Worm (Caenorhabditis elegans): ENCODE results near the gene lgc-15.

lgc-15 gene

ce11 chrX:12145919-12146318 is 31.8 kb downstream of the lgc-15 start:
- TF ChIP-seq sox-2 (GFP tag; IDR thresholded peaks at IDR 0.05) (no peak), nfya-1 (tag; optimal IDR thresholded peaks at IDR 0.05) (no peak), sox-4 (tag; optimal IDR thresholded peaks at IDR 0.05) (no peak), sdc-2 (tag; optimal IDR thresholded peaks at IDR 0.05) (no peak), hlh-15 (tag; optimal IDR thresholded peaks at IDR 0.05) (no peak), eyg-1 (tag; optimal IDR thresholded peaks at IDR 0.05) (no peak), unc-86 (tag; optimal IDR thresholded peaks at IDR 0.05) (no peak), unc-3 (GFP tag; conservative IDR thresholded peaks at IDR 0.05) (no peak), unc-3 (tag; optimal IDR thresholded peaks at IDR 0.05) (no peak), ceh-9 (tag; optimal IDR thresholded peaks at IDR 0.05) (no peak), pat-9 (tag; optimal IDR thresholded peaks at IDR 0.05) (no peak), F13H6.1 (tag; optimal IDR thresholded peaks at IDR 0.05) (no peak), ceh-45 (GFP tag; IDR thresholded peaks at IDR 0.05) (no peak), lin-11 (tag; optimal IDR thresholded peaks at IDR 0.05) (no peak), ztf-16 (tag; optimal IDR thresholded peaks at IDR 0.05) (no peak), ceh-24 (tag; optimal IDR thresholded peaks at IDR 0.05) (no peak), dve-1 (tag; optimal IDR thresholded peaks at IDR 0.05) (no peak), ama-1 (optimal IDR thresholded peaks at IDR 0.05) (no peak), pqm-1 (tag; optimal IDR thresholded peaks at IDR 0.05) (no peak), lim-6 (tag; optimal IDR thresholded peaks at IDR 0.05) (no peak)

ce11 chrX:12146453-12147085 is 32.4 kb downstream of the lgc-15 start, which contains the start of gene pycr-1:
Gene pycr-1, plus strand, starts transcription at chrX:12146832.
- TF ChIP-seq elt-2 (tag; optimal IDR thresholded peaks at IDR 0.05) (peak; percentile 73), lin-11 (tag; optimal IDR thresholded peaks at IDR 0.05) (no peak)

ce11 chrX:12149638-12150137 is 35.6 kb downstream of the lgc-15 start, which contains the start of gene znf-474:
Gene znf-474, plus strand, starts transcription at chrX:12149924.
- no peak for TF ChIP-seq K09A11.1 (tag; optimal IDR thresholded peaks at IDR 0.05; ENCODE audit: insufficient read depth)
- TF ChIP-seq elt-4 (tag; optimal IDR thresholded peaks at IDR 0.05), result no peak
- TF ChIP-seq hlh-30 (tag; optimal IDR thresholded peaks at IDR 0.05; ENCODE audit: insufficient read depth), result no peak
- TF ChIP-seq ceh-34 (tag; optimal IDR thresholded peaks at IDR 0.05), result no peak
- no peak for TF ChIP-seq T23F11.4 (GFP tag; optimal IDR thresholded peaks at IDR 0.05)
- TF ChIP-seq ceh-14 (tag; optimal IDR thresholded peaks at IDR 0.05), result peak; percentile 6
- TF ChIP-seq pha-4 (tag; optimal IDR thresholded peaks at IDR 0.05), result no peak

DNA sequence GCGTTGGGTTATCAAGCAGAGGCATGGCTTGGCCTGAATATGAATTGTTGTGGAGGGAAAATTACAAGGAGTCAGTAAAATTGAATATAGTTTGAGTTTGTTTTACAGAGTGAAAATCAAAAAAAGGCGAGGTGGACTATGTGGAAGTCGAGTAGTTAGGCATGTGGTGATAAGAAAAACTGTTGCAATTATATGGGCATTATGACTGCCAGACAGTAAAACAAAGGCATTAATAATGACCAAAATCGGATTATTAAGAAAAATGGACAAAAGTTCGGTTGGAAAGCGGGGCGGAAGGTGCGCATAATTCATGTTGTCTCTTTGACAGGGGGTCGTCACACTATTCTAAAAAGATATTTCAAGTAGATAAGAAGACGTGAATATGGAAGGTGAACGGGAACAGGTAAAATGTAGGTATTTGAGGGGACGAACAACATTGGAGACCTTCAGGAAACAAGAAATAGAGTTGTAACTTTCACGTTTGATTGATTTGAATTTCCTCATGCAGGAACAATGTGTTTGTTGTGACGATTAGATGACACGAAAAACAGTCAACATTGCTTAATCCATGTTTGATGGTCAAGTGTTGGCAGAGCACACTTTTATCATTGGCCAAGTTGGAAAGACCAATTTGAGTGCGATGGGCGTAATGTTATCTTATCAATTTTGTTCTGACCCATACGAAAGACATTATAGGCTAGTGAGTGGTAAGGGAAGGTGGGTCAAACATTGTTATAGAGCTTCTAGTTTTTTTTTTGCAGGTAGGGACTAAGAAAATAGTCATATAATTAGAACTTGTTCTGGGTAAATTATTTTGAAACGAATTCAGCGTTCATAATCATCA is 40.2 kb downstream of the lgc-15 start, which contains the start of gene mfsd-11:
mfsd-11 (minus strand) TSS at position 51 of the 844 bp plus-strand sequence.
- TF ChIP-seq unc-42 (tag; optimal IDR thresholded peaks at IDR 0.05), result no peak
- peak; percentile 65 for TF ChIP-seq elt-2 (tag; optimal IDR thresholded peaks at IDR 0.05)

DNA sequence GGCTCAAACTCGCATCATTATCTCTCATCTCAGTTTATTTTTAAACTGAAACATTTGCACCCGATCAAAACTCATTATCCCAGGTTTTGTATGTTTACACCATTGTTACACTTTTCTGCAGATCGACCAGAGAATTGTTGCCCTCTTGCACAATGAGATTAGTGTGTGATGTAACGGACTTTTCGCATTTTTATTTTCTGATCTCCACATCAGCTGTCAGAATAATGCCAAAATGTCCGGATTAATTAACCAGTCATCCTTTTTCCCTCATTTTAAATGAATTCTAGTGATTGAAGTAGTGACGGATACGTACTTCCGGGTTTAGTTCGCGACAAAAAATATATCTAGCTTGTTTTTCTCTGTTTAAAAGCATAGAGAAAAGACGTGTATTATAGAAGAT is 44.5 kb downstream of the lgc-15 start:
- TF ChIP-seq rnt-1 (tag; optimal IDR thresholded peaks at IDR 0.05) (peak; percentile 4), nhr-11 (tag; optimal IDR thresholded peaks at IDR 0.05) (no peak), ceh-18 (tag; optimal IDR thresholded peaks at IDR 0.05) (peak; percentile 0), unc-55 (GFP tag; optimal IDR thresholded peaks at IDR 0.05) (peak; percentile 22)
